Worm (Caenorhabditis elegans) whole organism, L4 larva: ENCODE measurements around the gene clc-22.
A peak's percentile ranks its signal among the peaks of the same experiment; 100 is the strongest.

Experiments used
- F10B5.3 ChIP-seq: sonication (generic microtip); optimal IDR thresholded peaks from 2 replicates; lab custom pipeline; 2016; ENCODE audit warnings: mild to moderate bottlenecking, missing genetic modification characterization, missing compliant biosample characterization
- F26F4.8 ChIP-seq: fragments of 200-800 bp; sonication (Bioruptor generic); conservative IDR thresholded peaks from 2 replicates; pipeline ENCODE4 v1.3.6; 2022; ENCODE audit warnings: missing genetic modification characterization, missing compliant biosample characterization
- T26A8.4 ChIP-seq: fragments of 200-800 bp; sonication (Bioruptor generic); IDR thresholded peaks from 2 replicates; pipeline ENCODE4 v1.3.6; 2022; ENCODE audit warnings: missing genetic modification characterization, missing compliant biosample characterization
- ZK337.2 ChIP-seq: fragments of 200-800 bp; sonication (Bioruptor generic); IDR thresholded peaks from 2 replicates; pipeline ENCODE4 v1.3.6; 2022; ENCODE audit warnings: missing genetic modification reagents, missing genetic modification characterization, missing compliant biosample characterization
- ZK546.5 ChIP-seq, 2 experiments: sonication (generic microtip); optimal IDR thresholded peaks; 2 replicates each; lab custom pipeline; 2017; ENCODE audit warnings: missing biosample characterization in 2 of 2, missing genetic modification characterization in 2 of 2
- aly-2 ChIP-seq: sonication (generic microtip); optimal IDR thresholded peaks from 2 replicates; lab custom pipeline; 2018; ENCODE audit warnings: missing biosample characterization, missing genetic modification characterization
- arid-1 ChIP-seq: fragments of 200-800 bp; sonication (Bioruptor generic); conservative IDR thresholded peaks from 2 replicates; pipeline ENCODE4 v1.3.6; 2022; ENCODE audit warnings: missing genetic modification reagents, missing genetic modification characterization, missing compliant biosample characterization
- ctbp-1 ChIP-seq: fragments of 200-800 bp; sonication (Bioruptor generic); IDR thresholded peaks from 2 replicates; pipeline ENCODE4 v1.3.6; 2022; ENCODE audit warnings: missing genetic modification reagents, missing genetic modification characterization, missing compliant biosample characterization
- daf-12 ChIP-seq: fragments of 150-350 bp; optimal IDR thresholded peaks from 2 replicates; lab custom pipeline; 2014; ENCODE audit warnings: missing biosample characterization, missing genetic modification reagents, missing genetic modification characterization
- dmd-6 ChIP-seq: fragments of 200-800 bp; sonication (Bioruptor generic); IDR thresholded peaks from 2 replicates; pipeline ENCODE4 v1.3.6; 2022; ENCODE audit warnings: missing genetic modification reagents, missing genetic modification characterization, missing compliant biosample characterization
- dmd-8 ChIP-seq: fragments of 200-800 bp; sonication (Bioruptor generic); IDR thresholded peaks from 2 replicates; pipeline ENCODE4 v1.3.6; 2022; ENCODE audit warnings: missing genetic modification characterization, missing compliant biosample characterization
- egl-27 ChIP-seq: sonication (generic microtip); optimal IDR thresholded peaks from 3 replicates; lab custom pipeline; 2017; ENCODE audit warnings: missing biosample characterization, missing genetic modification reagents, missing genetic modification characterization
- egl-43 ChIP-seq: fragments of 200-800 bp; sonication (Bioruptor generic); IDR thresholded peaks from 2 replicates; pipeline ENCODE4 v1.3.6; 2022; ENCODE audit warnings: missing genetic modification reagents, missing genetic modification characterization, missing compliant biosample characterization
- hlh-11 ChIP-seq: fragments of 200-800 bp; sonication (Bioruptor generic); optimal IDR thresholded peaks from 2 replicates; lab custom pipeline; 2018; ENCODE audit warnings: mild to moderate bottlenecking, missing genetic modification characterization, missing compliant biosample characterization
- hlh-30 ChIP-seq: sonication (generic microtip); optimal IDR thresholded peaks from 2 replicates; lab custom pipeline; 2017; ENCODE audit warnings: antibody characterized with exemption, mild to moderate bottlenecking, missing genetic modification characterization, missing compliant biosample characterization; ENCODE audit not compliant: insufficient read depth
- hmg-1.1 ChIP-seq: fragments of 200-800 bp; sonication (Bioruptor generic); IDR thresholded peaks from 2 replicates; pipeline ENCODE4 v1.3.6; 2022; ENCODE audit warnings: missing genetic modification reagents, missing genetic modification characterization, missing compliant biosample characterization
- lin-13 ChIP-seq: fragments of 150-350 bp; optimal IDR thresholded peaks from 2 replicates; lab custom pipeline; 2014; ENCODE audit warnings: missing biosample characterization, missing genetic modification reagents, missing genetic modification characterization
- lin-39 ChIP-seq: fragments of 150-350 bp; optimal IDR thresholded peaks from 2 replicates; lab custom pipeline; 2014; ENCODE audit warnings: missing biosample characterization, missing genetic modification reagents, missing genetic modification characterization
- madf-9 ChIP-seq: fragments of 200-800 bp; sonication (Bioruptor generic); conservative IDR thresholded peaks from 2 replicates; pipeline ENCODE4 v1.3.6; 2022; ENCODE audit warnings: missing genetic modification reagents, missing genetic modification characterization, missing compliant biosample characterization
- mes-2 ChIP-seq: sonication (generic microtip); optimal IDR thresholded peaks from 2 replicates; lab custom pipeline; 2016; ENCODE audit warnings: missing genotype, mild to moderate bottlenecking, missing genetic modification characterization, missing compliant biosample characterization; ENCODE audit not compliant: poor library complexity, severe bottlenecking
- nhr-102 ChIP-seq: sonication (generic microtip); optimal IDR thresholded peaks from 2 replicates; lab custom pipeline; 2016; ENCODE audit warnings: mild to moderate bottlenecking, missing genetic modification characterization, moderate library complexity, missing compliant biosample characterization
- nhr-237 ChIP-seq: sonication (generic microtip); optimal IDR thresholded peaks from 2 replicates; lab custom pipeline; 2017; ENCODE audit warnings: missing biosample characterization, missing genetic modification characterization
- nhr-42 ChIP-seq: fragments of 200-800 bp; sonication (Bioruptor generic); IDR thresholded peaks from 2 replicates; pipeline ENCODE4 v1.3.6; 2022; ENCODE audit warnings: missing genetic modification characterization, missing compliant biosample characterization
- nhr-6 ChIP-seq: fragments of 150-350 bp; optimal IDR thresholded peaks from 2 replicates; lab custom pipeline; 2014; ENCODE audit warnings: missing biosample characterization, missing genetic modification characterization
- nhr-77 ChIP-seq: fragments of 150-350 bp; optimal IDR thresholded peaks from 2 replicates; lab custom pipeline; 2014; ENCODE audit warnings: missing biosample characterization, missing genetic modification characterization
- pha-4 ChIP-seq, 2 experiments: fragments of 150-350 bp in 1 of 2; fragments of 200-800 bp in 1 of 2; sonication (Bioruptor generic) in 1 of 2; IDR thresholded peaks in 1 of 2; optimal IDR thresholded peaks in 1 of 2; 2 replicates each; pipeline versions ENCODE4 v1.3.6 to Lab custom; 2014 to 2022; ENCODE audit warnings: missing genetic modification characterization in 2 of 2, missing genetic modification reagents in 2 of 2, missing biosample characterization in 1 of 2, missing compliant biosample characterization in 1 of 2
- set-16 ChIP-seq: fragments of 200-800 bp; sonication (Bioruptor generic); IDR thresholded peaks from 2 replicates; pipeline ENCODE4 v1.3.6; 2022; ENCODE audit warnings: missing genetic modification reagents, missing genetic modification characterization, missing compliant biosample characterization
- skn-1 ChIP-seq: fragments of 150-350 bp; optimal IDR thresholded peaks from 2 replicates; lab custom pipeline; 2014; ENCODE audit warnings: missing biosample characterization, missing genetic modification characterization
- snpc-4 ChIP-seq: fragments of 150-350 bp; optimal IDR thresholded peaks from 2 replicates; lab custom pipeline; 2014; ENCODE audit warnings: missing biosample characterization, missing genetic modification characterization
- spr-3 ChIP-seq: fragments of 200-800 bp; sonication (Bioruptor generic); optimal IDR thresholded peaks from 2 replicates; lab custom pipeline; 2018; ENCODE audit warnings: mild to moderate bottlenecking, missing genetic modification characterization, missing compliant biosample characterization
- tag-97 ChIP-seq: fragments of 200-800 bp; sonication (Bioruptor generic); IDR thresholded peaks from 2 replicates; pipeline ENCODE4 v1.3.6; 2022; ENCODE audit warnings: missing genetic modification characterization, missing compliant biosample characterization
- tra-1 ChIP-seq: fragments of 200-800 bp; sonication (Bioruptor generic); IDR thresholded peaks from 2 replicates; pipeline ENCODE4 v1.3.6; 2022; ENCODE audit warnings: missing genetic modification reagents, missing genetic modification characterization, missing compliant biosample characterization
- unc-39 ChIP-seq: sonication (generic microtip); optimal IDR thresholded peaks from 2 replicates; lab custom pipeline; 2017; ENCODE audit warnings: missing biosample characterization, missing genetic modification characterization
- unc-62 ChIP-seq, 3 experiments: fragments of 150-350 bp in 1 of 3; sonication (generic microtip); optimal IDR thresholded peaks in 2 of 3; peaks in 1 of 3; 1 replicate in 1 of 3; 2 replicates in 2 of 3; lab custom pipeline; 2014 to 2017; ENCODE audit warnings: missing biosample characterization in 3 of 3, missing genetic modification characterization in 3 of 3, missing genetic modification reagents in 3 of 3, missing genotype in 1 of 3
- vab-7 ChIP-seq: fragments of 200-800 bp; sonication (Bioruptor generic); IDR thresholded peaks from 2 replicates; pipeline ENCODE4 v1.3.6; 2022; ENCODE audit warnings: missing genetic modification reagents, missing genetic modification characterization, missing compliant biosample characterization
- zfp-2 ChIP-seq: sonication (generic microtip); optimal IDR thresholded peaks from 2 replicates; lab custom pipeline; 2016; ENCODE audit warnings: mild to moderate bottlenecking, missing genetic modification characterization, missing compliant biosample characterization
- zip-11 ChIP-seq: fragments of 200-800 bp; sonication (Bioruptor generic); IDR thresholded peaks from 2 replicates; pipeline ENCODE4 v1.3.6; 2022; ENCODE audit warnings: missing genetic modification characterization, missing compliant biosample characterization
- zip-2 ChIP-seq: fragments of 150-350 bp; optimal IDR thresholded peaks from 2 replicates; lab custom pipeline; 2014; ENCODE audit warnings: missing biosample characterization, missing genetic modification characterization

Gene clc-22

ce11 chrII:4038541-4038940, 42.7 kb upstream of the clc-22 start, which contains the start of gene pqn-48:
TSS of gene pqn-48 (plus strand) at chrII:4038884.
- TF ChIP-seq unc-39 (tag; lab: Kevin White, UChicago) (no peak), hlh-30 (tag; lab: Kevin White, UChicago) (no peak), unc-62 (GFP tag; optimal IDR thresholded peaks at IDR 0.05 in 1 of 2; lab: Kevin White, UChicago) (peak in 1 of 2 experiments; percentile 16), unc-62 (tag; optimal IDR thresholded peaks at IDR 0.05; lab: Kevin White, UChicago) (no peak), mes-2 (tag; lab: Kevin White, UChicago) (no peak), set-16 (GFP tag; lab: Robert Waterston, UW) (peak; percentile 32), egl-27 (tag; lab: Kevin White, UChicago) (no peak), dmd-8 (GFP tag; lab: Robert Waterston, UW) (no peak), F10B5.3 (tag; lab: Kevin White, UChicago) (no peak), skn-1 (tag; lab: Kevin White, UChicago) (no peak), nhr-6 (tag; lab: Kevin White, UChicago) (no peak), F26F4.8 (GFP tag; lab: Robert Waterston, UW) (no peak), lin-39 (tag; lab: Kevin White, UChicago) (no peak), nhr-77 (tag; lab: Kevin White, UChicago) (no peak), nhr-237 (tag; lab: Kevin White, UChicago) (no peak), hlh-11 (tag; lab: Kevin White, UChicago) (no peak), lin-13 (GFP tag; lab: Kevin White, UChicago) (no peak)
- TF ChIP-seq, all 104 proteins: peak for 2

ce11 chrII:4032293-4032692, 36.4 kb upstream of the clc-22 start, which contains the start of gene K07D4.4:
TSS of gene K07D4.4 (minus strand) at chrII:4032393.
- TF ChIP-seq hlh-30 (tag; lab: Kevin White, UChicago) (no peak), aly-2 (no peak), pha-4 (GFP tag; IDR thresholded peaks at IDR 0.05; lab: Robert Waterston, UW) (no peak), pha-4 (tag; optimal IDR thresholded peaks at IDR 0.05; lab: Kevin White, UChicago) (no peak), zfp-2 (tag; lab: Kevin White, UChicago) (no peak), zip-11 (GFP tag; lab: Robert Waterston, UW) (no peak), tag-97 (GFP tag; lab: Robert Waterston, UW) (no peak), hmg-1.1 (no peak), nhr-42 (no peak), daf-12 (tag; lab: Kevin White, UChicago) (no peak), arid-1 (no peak), ctbp-1 (no peak), madf-9 (GFP tag; lab: Robert Waterston, UW) (no peak), set-16 (GFP tag; lab: Robert Waterston, UW) (no peak), unc-39 (tag; lab: Kevin White, UChicago) (no peak), ZK337.2 (no peak), zip-2 (tag; lab: Kevin White, UChicago) (no peak), spr-3 (no peak), vab-7 (GFP tag; lab: Robert Waterston, UW) (no peak), ZK546.5 (tag; optimal IDR thresholded peaks at IDR 0.05; lab: Kevin White, UChicago) (no peak), dmd-6 (GFP tag; lab: Robert Waterston, UW) (no peak)
- TF ChIP-seq, all 104 proteins: peak for 0

- TF ChIP-seq snpc-4 (tag; lab: Kevin White, UChicago): no peak
- TF ChIP-seq tra-1 (GFP tag; lab: Robert Waterston, UW): no peak
- no peak for TF ChIP-seq T26A8.4
- TF ChIP-seq mes-2 (tag; lab: Kevin White, UChicago): no peak
- TF ChIP-seq nhr-102 (tag; lab: Kevin White, UChicago): no peak
- TF ChIP-seq egl-27 (tag; lab: Kevin White, UChicago): no peak
- TF ChIP-seq egl-43 (GFP tag; lab: Robert Waterston, UW): no peak
Measured at ce11 chrII:4028276-4028675, 32.4 kb upstream of the clc-22 start, which contains the start of gene K07D4.9. TSS of gene K07D4.9 (plus strand) at chrII:4028576.
